Worm (Caenorhabditis elegans): ENCODE data around the gene K08D8.4.

- TF ChIP-seq pqm-1 (tag; optimal IDR thresholded peaks at IDR 0.05) (no peak), ceh-19 (GFP tag; optimal IDR thresholded peaks at IDR 0.05) (no peak), C38D4.7 (GFP tag; optimal IDR thresholded peaks at IDR 0.05) (no peak), che-1 (tag; optimal IDR thresholded peaks at IDR 0.05) (no peak), nfya-1 (tag; optimal IDR thresholded peaks at IDR 0.05) (no peak), dmd-4 (tag; optimal IDR thresholded peaks at IDR 0.05; ENCODE audit: borderline replicate concordance) (no peak), fkh-10 (GFP tag; optimal IDR thresholded peaks at IDR 0.05) (no peak)
Observed at ce11 chrIV:12879557-12879956, 30.2 kb downstream of the K08D8.4 start, which contains the start of gene ZK896.5.

Measured in whole organism, late embryonic.